Worm (Caenorhabditis elegans): Measurements from ENCODE around the gene C12D5.3.
A peak's percentile ranks its signal among the peaks of the same experiment; 100 is the strongest.

C12D5.3 gene

ce11 chrV:7672258-7672657 is 3.7 kb upstream of the C12D5.3 start, which contains the start of gene C12D5.4:
Gene C12D5.4 (plus strand): TSS chrV:7672558.
- TF ChIP-seq gei-8 (GFP tag; optimal IDR thresholded peaks at IDR 0.05), result no peak

- TF ChIP-seq ceh-62 (tag; optimal IDR thresholded peaks at IDR 0.05) (no peak), daf-16 (GFP tag; optimal IDR thresholded peaks at IDR 0.05) (no peak), daf-16 (tag; optimal IDR thresholded peaks at IDR 0.05) (peak; percentile 88), hif-1 (tag; optimal IDR thresholded peaks at IDR 0.05) (no peak), pqm-1 (tag; optimal IDR thresholded peaks at IDR 0.05) (no peak), egl-27 (tag; optimal IDR thresholded peaks at IDR 0.05) (no peak), zip-11 (GFP tag; IDR thresholded peaks at IDR 0.05) (no peak), egl-43 (GFP tag; IDR thresholded peaks at IDR 0.05) (no peak), T26A8.4 (GFP tag; IDR thresholded peaks at IDR 0.05) (no peak), lin-13 (GFP tag; optimal IDR thresholded peaks at IDR 0.05) (no peak), tra-1 (GFP tag; IDR thresholded peaks at IDR 0.05) (no peak), nhr-77 (tag; optimal IDR thresholded peaks at IDR 0.05) (peak; percentile 38), rbr-2 (tag; optimal IDR thresholded peaks at IDR 0.05) (no peak), spr-1 (tag; optimal IDR thresholded peaks at IDR 0.05) (no peak), dpl-1 (GFP tag; optimal IDR thresholded peaks at IDR 0.05) (no peak), mxl-3 (GFP tag; optimal IDR thresholded peaks at IDR 0.05) (peak; percentile 15), Y5F2A.4 (GFP tag; optimal IDR thresholded peaks at IDR 0.05) (no peak), ZK337.2 (GFP tag; IDR thresholded peaks at IDR 0.05) (no peak), lin-39 (tag; optimal IDR thresholded peaks at IDR 0.05) (no peak), spr-3 (GFP tag; optimal IDR thresholded peaks at IDR 0.05) (no peak), mxl-2 (GFP tag; conservative IDR thresholded peaks at IDR 0.05) (no peak), ceh-20 (GFP tag; IDR thresholded peaks at IDR 0.05) (no peak), set-16 (GFP tag; IDR thresholded peaks at IDR 0.05) (no peak), attf-4 (tag; optimal IDR thresholded peaks at IDR 0.05) (no peak), nhr-41 (GFP tag; IDR thresholded peaks at IDR 0.05) (no peak), ztf-11 (tag; optimal IDR thresholded peaks at IDR 0.05) (no peak), duxl-1 (tag; optimal IDR thresholded peaks at IDR 0.05; ENCODE audit: poor library complexity) (no peak), Y75B8A.6 (GFP tag; IDR thresholded peaks at IDR 0.05) (no peak), saeg-2 (GFP tag; IDR thresholded peaks at IDR 0.05) (no peak), nhr-6 (tag; optimal IDR thresholded peaks at IDR 0.05) (no peak), ctbp-1 (GFP tag; IDR thresholded peaks at IDR 0.05) (no peak), arid-1 (GFP tag; conservative IDR thresholded peaks at IDR 0.05) (no peak), F26F4.8 (GFP tag; conservative IDR thresholded peaks at IDR 0.05) (no peak), dve-1 (tag; optimal IDR thresholded peaks at IDR 0.05; ENCODE audit: insufficient read depth) (peak; percentile 51), lin-15B (tag; optimal IDR thresholded peaks at IDR 0.05) (no peak), nhr-28 (tag; optimal IDR thresholded peaks at IDR 0.05) (peak; percentile 100), snpc-1.2 (GFP tag; IDR thresholded peaks at IDR 0.05) (no peak), nhr-237 (tag; optimal IDR thresholded peaks at IDR 0.05) (no peak), mdl-1 (tag; optimal IDR thresholded peaks at IDR 0.05) (peak in 1 of 2 experiments; percentile 27), Y48G9A.11 (GFP tag; IDR thresholded peaks at IDR 0.05) (no peak), pha-4 (GFP tag; IDR thresholded peaks at IDR 0.05) (no peak), pha-4 (tag; optimal IDR thresholded peaks at IDR 0.05) (no peak), unc-62 (GFP tag; optimal IDR thresholded peaks at IDR 0.05 in 1 of 2) (no peak), unc-62 (tag; optimal IDR thresholded peaks at IDR 0.05) (no peak), php-3 (GFP tag; IDR thresholded peaks at IDR 0.05) (no peak), nhr-11 (tag; optimal IDR thresholded peaks at IDR 0.05) (no peak), nhr-76 (tag; optimal IDR thresholded peaks at IDR 0.05) (no peak)
These were observed 5.4 kb downstream of the C12D5.3 start, which contains the start of gene cyp-33A1 for ce11 chrV:7681388-7681787. Gene cyp-33A1 (minus strand): TSS chrV:7681459.
